Worm (Caenorhabditis elegans) whole organism, L4 larva: ENCODE measurements around the gene srw-97.

Experiments
- F10B5.3 ChIP-seq: sonication (generic microtip); optimal IDR thresholded peaks from 2 replicates; lab custom pipeline; 2016; ENCODE audit warnings: mild to moderate bottlenecking, missing genetic modification characterization, missing compliant biosample characterization
- F26F4.8 ChIP-seq: fragments of 200-800 bp; sonication (Bioruptor generic); conservative IDR thresholded peaks from 2 replicates; pipeline ENCODE4 v1.3.6; 2022; ENCODE audit warnings: missing genetic modification characterization, missing compliant biosample characterization
- F44E2.7 ChIP-seq: fragments of 200-800 bp; sonication (Bioruptor generic); IDR thresholded peaks from 2 replicates; pipeline ENCODE4 v2.1.2; 2022; ENCODE audit warnings: missing genetic modification characterization, missing compliant biosample characterization
- F49E8.2 ChIP-seq: sonication (generic microtip); optimal IDR thresholded peaks from 2 replicates; lab custom pipeline; 2016; ENCODE audit warnings: missing compliant biosample characterization, mild to moderate bottlenecking, missing genetic modification characterization, borderline replicate concordance
- ZK546.5 ChIP-seq, 2 experiments: sonication (generic microtip); optimal IDR thresholded peaks; 2 replicates each; lab custom pipeline; 2017; ENCODE audit warnings: missing biosample characterization in 2 of 2, missing genetic modification characterization in 2 of 2
- aha-1 ChIP-seq: fragments of 150-350 bp; peaks from one replicate; lab custom pipeline; 2014; ENCODE audit warnings: missing biosample characterization, missing genetic modification characterization
- ama-1 ChIP-seq: fragments of 150-350 bp; optimal IDR thresholded peaks from 2 replicates; lab custom pipeline; 2014; ENCODE audit warnings: inconsistent platforms, mixed read lengths
- arid-1 ChIP-seq: fragments of 200-800 bp; sonication (Bioruptor generic); conservative IDR thresholded peaks from 2 replicates; pipeline ENCODE4 v1.3.6; 2022; ENCODE audit warnings: missing genetic modification reagents, missing genetic modification characterization, missing compliant biosample characterization
- ceh-44 ChIP-seq: fragments of 200-800 bp; sonication (Bioruptor generic); IDR thresholded peaks from 2 replicates; pipeline ENCODE4 v1.3.6; 2022; ENCODE audit warnings: missing genetic modification reagents, missing genetic modification characterization, missing compliant biosample characterization
- ceh-62 ChIP-seq: sonication (generic microtip); optimal IDR thresholded peaks from 2 replicates; lab custom pipeline; 2017; ENCODE audit warnings: missing biosample characterization, missing genetic modification characterization
- ceh-82 ChIP-seq: sonication (generic microtip); optimal IDR thresholded peaks from 2 replicates; lab custom pipeline; 2017; ENCODE audit warnings: missing biosample characterization, missing genetic modification characterization
- cey-2 ChIP-seq: sonication (generic microtip); optimal IDR thresholded peaks from 3 replicates; lab custom pipeline; 2017; ENCODE audit warnings: missing genetic modification characterization, mild to moderate bottlenecking, missing compliant biosample characterization, antibody characterized with exemption, borderline replicate concordance; ENCODE audit not compliant: insufficient read depth
- ctbp-1 ChIP-seq: fragments of 200-800 bp; sonication (Bioruptor generic); IDR thresholded peaks from 2 replicates; pipeline ENCODE4 v1.3.6; 2022; ENCODE audit warnings: missing genetic modification reagents, missing genetic modification characterization, missing compliant biosample characterization
- daf-16 ChIP-seq, 3 experiments: sonication (generic microtip); optimal IDR thresholded peaks; 2 replicates each; lab custom pipeline; 2016 to 2017; ENCODE audit warnings: missing genetic modification characterization in 3 of 3, missing genetic modification reagents in 3 of 3, mild to moderate bottlenecking in 2 of 3, missing compliant biosample characterization in 2 of 3, missing biosample characterization in 1 of 3, moderate library complexity in 1 of 3
- daf-19 ChIP-seq: fragments of 200-800 bp; sonication (Bioruptor generic); conservative IDR thresholded peaks from 2 replicates; pipeline ENCODE4 v1.3.6; 2022; ENCODE audit warnings: missing genetic modification characterization, missing compliant biosample characterization
- daf-8 ChIP-seq: fragments of 200-800 bp; sonication (Bioruptor generic); IDR thresholded peaks from 2 replicates; pipeline ENCODE4 v1.3.6; 2022; ENCODE audit warnings: missing genetic modification characterization, missing compliant biosample characterization
- dpl-1 ChIP-seq: fragments of 150-350 bp; optimal IDR thresholded peaks from 2 replicates; lab custom pipeline; 2014; ENCODE audit warnings: missing biosample characterization, missing genetic modification reagents, missing genetic modification characterization
- fkh-10 ChIP-seq: fragments of 150-350 bp; optimal IDR thresholded peaks from 2 replicates; lab custom pipeline; 2014; ENCODE audit warnings: missing biosample characterization, missing genetic modification reagents, missing genetic modification characterization
- fos-1 ChIP-seq: fragments of 150-350 bp; optimal IDR thresholded peaks from 2 replicates; lab custom pipeline; 2014; ENCODE audit warnings: missing biosample characterization, missing genetic modification characterization
- hmg-1.1 ChIP-seq: fragments of 200-800 bp; sonication (Bioruptor generic); IDR thresholded peaks from 2 replicates; pipeline ENCODE4 v1.3.6; 2022; ENCODE audit warnings: missing genetic modification reagents, missing genetic modification characterization, missing compliant biosample characterization
- lin-29 ChIP-seq: fragments of 200-800 bp; sonication (Bioruptor generic); IDR thresholded peaks from 2 replicates; pipeline ENCODE4 v1.3.6; 2022; ENCODE audit warnings: missing genetic modification reagents, missing genetic modification characterization, missing compliant biosample characterization
- lin-39 ChIP-seq: fragments of 150-350 bp; optimal IDR thresholded peaks from 2 replicates; lab custom pipeline; 2014; ENCODE audit warnings: missing biosample characterization, missing genetic modification reagents, missing genetic modification characterization
- lir-3 ChIP-seq: sonication (generic microtip); optimal IDR thresholded peaks from 2 replicates; lab custom pipeline; 2016; ENCODE audit warnings: mild to moderate bottlenecking, missing genetic modification characterization, missing compliant biosample characterization
- lsy-2 ChIP-seq, 2 experiments: fragments of 150-350 bp in 1 of 2; sonication (generic microtip) in 1 of 2; optimal IDR thresholded peaks; 2 replicates each; lab custom pipeline; 2014 to 2017; ENCODE audit warnings: missing biosample characterization in 2 of 2, missing genetic modification characterization in 2 of 2
- madf-9 ChIP-seq: fragments of 200-800 bp; sonication (Bioruptor generic); conservative IDR thresholded peaks from 2 replicates; pipeline ENCODE4 v1.3.6; 2022; ENCODE audit warnings: missing genetic modification reagents, missing genetic modification characterization, missing compliant biosample characterization
- mdt-29 ChIP-seq: fragments of 200-800 bp; sonication (Bioruptor generic); IDR thresholded peaks from 2 replicates; pipeline ENCODE4 v1.3.6; 2022; ENCODE audit warnings: missing genetic modification reagents, missing genetic modification characterization, missing compliant biosample characterization
- mxl-2 ChIP-seq: fragments of 200-800 bp; sonication (Bioruptor generic); conservative IDR thresholded peaks from 2 replicates; pipeline ENCODE4 v1.3.6; 2022; ENCODE audit warnings: missing genetic modification reagents, missing genetic modification characterization, missing compliant biosample characterization
- nhr-10 ChIP-seq: fragments of 150-350 bp; optimal IDR thresholded peaks from 2 replicates; lab custom pipeline; 2014; ENCODE audit warnings: missing biosample characterization, missing genetic modification characterization
- nhr-111 ChIP-seq: fragments of 200-800 bp; sonication (Bioruptor generic); optimal IDR thresholded peaks from 2 replicates; lab custom pipeline; 2018; ENCODE audit warnings: mild to moderate bottlenecking, missing genetic modification characterization, missing compliant biosample characterization
- nhr-42 ChIP-seq: fragments of 200-800 bp; sonication (Bioruptor generic); IDR thresholded peaks from 2 replicates; pipeline ENCODE4 v1.3.6; 2022; ENCODE audit warnings: missing genetic modification characterization, missing compliant biosample characterization
- nhr-76 ChIP-seq: fragments of 150-350 bp; optimal IDR thresholded peaks from 2 replicates; lab custom pipeline; 2014; ENCODE audit warnings: missing biosample characterization, missing genetic modification characterization
- php-3 ChIP-seq: fragments of 200-800 bp; sonication (Bioruptor generic); IDR thresholded peaks from 2 replicates; pipeline ENCODE4 v1.3.6; 2022; ENCODE audit warnings: missing genetic modification reagents, missing genetic modification characterization, missing compliant biosample characterization
- rbr-2 ChIP-seq: sonication (generic microtip); optimal IDR thresholded peaks from 2 replicates; lab custom pipeline; 2016; ENCODE audit warnings: missing genotype, missing genetic modification characterization, missing compliant biosample characterization
- saeg-2 ChIP-seq: fragments of 200-800 bp; sonication (Bioruptor generic); IDR thresholded peaks from 2 replicates; pipeline ENCODE4 v1.3.6; 2022; ENCODE audit warnings: missing genetic modification reagents, missing genetic modification characterization, missing compliant biosample characterization
- snpc-4 ChIP-seq: fragments of 150-350 bp; optimal IDR thresholded peaks from 2 replicates; lab custom pipeline; 2014; ENCODE audit warnings: missing biosample characterization, missing genetic modification characterization
- spr-1 ChIP-seq: sonication (generic microtip); optimal IDR thresholded peaks from 2 replicates; lab custom pipeline; 2016; ENCODE audit warnings: mild to moderate bottlenecking, missing genetic modification characterization, missing compliant biosample characterization
- unc-62 ChIP-seq, 3 experiments: fragments of 150-350 bp in 1 of 3; sonication (generic microtip); optimal IDR thresholded peaks in 2 of 3; peaks in 1 of 3; 1 replicate in 1 of 3; 2 replicates in 2 of 3; lab custom pipeline; 2014 to 2017; ENCODE audit warnings: missing biosample characterization in 3 of 3, missing genetic modification characterization in 3 of 3, missing genetic modification reagents in 3 of 3, missing genotype in 1 of 3
- zag-1 ChIP-seq: fragments of 150-350 bp; optimal IDR thresholded peaks from 2 replicates; lab custom pipeline; 2014; ENCODE audit warnings: missing biosample characterization, missing genetic modification characterization
- zfp-3 ChIP-seq: fragments of 200-800 bp; sonication (Bioruptor generic); conservative IDR thresholded peaks from 2 replicates; pipeline ENCODE4 v1.3.6; 2022; ENCODE audit warnings: missing genetic modification reagents, missing genetic modification characterization, missing compliant biosample characterization
- ztf-11 ChIP-seq: fragments of 150-350 bp; optimal IDR thresholded peaks from 2 replicates; lab custom pipeline; 2014; ENCODE audit warnings: missing biosample characterization, missing genetic modification characterization
- ztf-7 ChIP-seq: fragments of 150-350 bp; optimal IDR thresholded peaks from 2 replicates; lab custom pipeline; 2014; ENCODE audit warnings: missing biosample characterization, missing genetic modification characterization

Gene srw-97

ce11 chrII:1651804-1652203 lies 17.0 kb downstream of the srw-97 start, which contains the start of gene fbxb-16:
Gene fbxb-16, minus strand, starts transcription at chrII:1651904.
- no peak for TF ChIP-seq lin-29
- no peak for TF ChIP-seq hmg-1.1 (GFP tag; lab: Robert Waterston, UW)
- no peak for TF ChIP-seq aha-1 (tag; lab: Kevin White, UChicago)
- TF ChIP-seq mxl-2 (GFP tag; lab: Robert Waterston, UW), result no peak
- no peak for TF ChIP-seq ZK546.5 (tag; optimal IDR thresholded peaks at IDR 0.05; lab: Kevin White, UChicago)
- no peak for TF ChIP-seq lin-39
- TF ChIP-seq F44E2.7 (GFP tag; lab: Robert Waterston, UW), result no peak
- TF ChIP-seq lir-3, result no peak
- no peak for TF ChIP-seq unc-62 (GFP tag; optimal IDR thresholded peaks at IDR 0.05 in 1 of 2; lab: Kevin White, UChicago)
- no peak for TF ChIP-seq unc-62 (tag; optimal IDR thresholded peaks at IDR 0.05; lab: Kevin White, UChicago)
- TF ChIP-seq spr-1 (tag; lab: Kevin White, UChicago), result no peak
- TF ChIP-seq rbr-2 (tag; lab: Kevin White, UChicago), result no peak
- TF ChIP-seq cey-2, result no peak
- TF ChIP-seq madf-9 (GFP tag; lab: Robert Waterston, UW), result no peak
- TF ChIP-seq snpc-4 (tag; lab: Kevin White, UChicago), result no peak
- TF ChIP-seq dpl-1 (GFP tag; lab: Kevin White, UChicago), result no peak
- TF ChIP-seq ceh-82 (tag; lab: Kevin White, UChicago), result no peak
- TF ChIP-seq daf-19 (GFP tag; lab: Robert Waterston, UW), result no peak

DNA sequence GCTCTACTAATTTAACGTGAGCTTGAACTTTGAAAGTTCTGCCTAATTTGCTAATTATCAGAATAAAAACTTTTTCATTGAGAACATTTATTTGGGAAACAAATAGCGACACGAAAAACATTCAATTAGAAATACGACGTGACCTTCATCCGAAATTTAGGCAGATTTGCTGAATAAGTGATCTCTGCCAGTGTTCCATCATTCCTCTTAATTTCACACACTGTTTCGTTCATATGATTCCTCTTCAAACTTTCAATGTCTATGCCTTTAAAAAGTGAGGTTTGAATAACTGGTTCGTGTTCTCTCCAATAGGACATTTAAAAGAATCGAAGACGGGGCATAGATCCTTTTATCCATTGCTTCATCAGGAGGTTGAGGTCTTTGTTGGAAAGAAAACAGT lies 18.3 kb downstream of the srw-97 start, which contains the start of gene fbxb-20:
Gene fbxb-20 (minus strand): TSS at position 101 of the 400 bp plus-strand sequence.
- TF ChIP-seq nhr-10 (tag; lab: Kevin White, UChicago) (no peak), ama-1 (lab: Kevin White, UChicago) (no peak), F26F4.8 (GFP tag; lab: Robert Waterston, UW) (no peak), arid-1 (GFP tag; lab: Robert Waterston, UW) (no peak), F49E8.2 (tag; lab: Kevin White, UChicago) (no peak), ztf-7 (tag; lab: Kevin White, UChicago) (no peak), mdt-29 (no peak), ceh-62 (tag; lab: Kevin White, UChicago) (no peak), ZK546.5 (tag; optimal IDR thresholded peaks at IDR 0.05; lab: Kevin White, UChicago) (no peak), zfp-3 (GFP tag; lab: Robert Waterston, UW) (no peak), php-3 (no peak)
- TF ChIP-seq, all 104 proteins: peak for 0

ce11 chrII:1648768-1649167 lies 20.0 kb downstream of the srw-97 start, which contains the start of gene fbxb-21:
Gene fbxb-21, minus strand, starts transcription at chrII:1648868.
- TF ChIP-seq nhr-42 (GFP tag; lab: Robert Waterston, UW) (no peak), php-3 (no peak), saeg-2 (GFP tag; lab: Robert Waterston, UW) (no peak), daf-8 (GFP tag; lab: Robert Waterston, UW) (no peak), F10B5.3 (no peak), ztf-11 (tag; lab: Kevin White, UChicago) (no peak), nhr-111 (GFP tag; lab: Kevin White, UChicago) (no peak), F44E2.7 (GFP tag; lab: Robert Waterston, UW) (no peak), lsy-2 (tag; optimal IDR thresholded peaks at IDR 0.05; lab: Kevin White, UChicago) (no peak), ceh-44 (GFP tag; lab: Robert Waterston, UW) (no peak), mdt-29 (no peak), zag-1 (tag; lab: Kevin White, UChicago) (no peak), nhr-76 (no peak), ctbp-1 (GFP tag; lab: Robert Waterston, UW) (no peak), fkh-10 (no peak), daf-16 (GFP tag; optimal IDR thresholded peaks at IDR 0.05; lab: Kevin White, UChicago) (no peak), daf-16 (tag; optimal IDR thresholded peaks at IDR 0.05; lab: Kevin White, UChicago) (no peak), fos-1 (no peak)
- TF ChIP-seq, all 104 proteins: peak for 0
